Worm (Caenorhabditis elegans): ENCODE results near the gene tsen-2.
A peak's percentile ranks its signal among the peaks of the same experiment; 100 is the strongest.

Gene tsen-2

ce11 chrIII:11920187-11920785 lies 22.2 kb upstream of the tsen-2 start, which contains the start of the genes ccf-1 and trap-4 (continued):
- TF ChIP-seq ceh-8 (GFP tag; optimal IDR thresholded peaks at IDR 0.05): no peak
- TF ChIP-seq aly-2 (tag; optimal IDR thresholded peaks at IDR 0.05): peak; percentile 7
- peak in 2 of 6 experiments; percentile 26 to 48 for TF ChIP-seq elt-3 (tag; optimal IDR thresholded peaks at IDR 0.05)
- no peak for TF ChIP-seq ztf-11 (tag; optimal IDR thresholded peaks at IDR 0.05)
- TF ChIP-seq nhr-90 (tag; optimal IDR thresholded peaks at IDR 0.05; ENCODE audit: poor library complexity): peak; percentile 20

ce11 chrIII:11918247-11918769 lies 20.2 kb upstream of the tsen-2 start, which contains the start of gene znf-593:
Gene znf-593, minus strand, starts transcription at chrIII:11918719.
- TF ChIP-seq lsy-2 (tag; optimal IDR thresholded peaks at IDR 0.05): no peak
- TF ChIP-seq lin-13 (GFP tag; optimal IDR thresholded peaks at IDR 0.05): no peak
- no peak for TF ChIP-seq lin-14 (GFP tag; optimal IDR thresholded peaks at IDR 0.05)
- TF ChIP-seq C16A3.4 (tag; optimal IDR thresholded peaks at IDR 0.05): no peak
- no peak for TF ChIP-seq ceh-8 (GFP tag; optimal IDR thresholded peaks at IDR 0.05)
- TF ChIP-seq nhr-28 (tag; optimal IDR thresholded peaks at IDR 0.05): no peak
- no peak for TF ChIP-seq skn-1 (tag; optimal IDR thresholded peaks at IDR 0.05)
- no peak for TF ChIP-seq alr-1 (tag; optimal IDR thresholded peaks at IDR 0.05; ENCODE audit: borderline replicate concordance)
- TF ChIP-seq snu-23 (GFP tag; optimal IDR thresholded peaks at IDR 0.05): no peak
- no peak for TF ChIP-seq unc-86 (tag; optimal IDR thresholded peaks at IDR 0.05)
- TF ChIP-seq nhr-47 (tag; optimal IDR thresholded peaks at IDR 0.05): no peak
- TF ChIP-seq nhr-76 (tag; optimal IDR thresholded peaks at IDR 0.05): no peak
- no peak for TF ChIP-seq C34B4.2 (tag; optimal IDR thresholded peaks at IDR 0.05)
- no peak for TF ChIP-seq elt-3 (tag; optimal IDR thresholded peaks at IDR 0.05)
- TF ChIP-seq fkh-4 (tag; optimal IDR thresholded peaks at IDR 0.05; ENCODE audit: borderline replicate concordance): no peak
- peak; percentile 50 for TF ChIP-seq nhr-85 (tag)
- TF ChIP-seq F16B12.6 (tag; optimal IDR thresholded peaks at IDR 0.05): no peak
- no peak for TF ChIP-seq pqm-1 (tag; optimal IDR thresholded peaks at IDR 0.05)
- no peak for TF ChIP-seq grh-1 (GFP tag; IDR thresholded peaks at IDR 0.05)
- no peak for TF ChIP-seq tlp-1 (tag; optimal IDR thresholded peaks at IDR 0.05)
- peak; percentile 2 for TF ChIP-seq irx-1 (tag; optimal IDR thresholded peaks at IDR 0.05)
- no peak for TF ChIP-seq aha-1 (tag; optimal IDR thresholded peaks at IDR 0.05)
- TF ChIP-seq ces-1 (GFP tag; optimal IDR thresholded peaks at IDR 0.05): no peak
- no peak for TF ChIP-seq mep-1 (tag; optimal IDR thresholded peaks at IDR 0.05)
- TF ChIP-seq nhr-237 (tag; optimal IDR thresholded peaks at IDR 0.05): no peak
- no peak for TF ChIP-seq mab-9 (GFP tag; IDR thresholded peaks at IDR 0.05)
- peak; percentile 23 for TF ChIP-seq nhr-90 (tag; optimal IDR thresholded peaks at IDR 0.05; ENCODE audit: poor library complexity)
- no peak for TF ChIP-seq nhr-11 (tag; optimal IDR thresholded peaks at IDR 0.05)
- TF ChIP-seq unc-30 (tag; optimal IDR thresholded peaks at IDR 0.05): no peak
- TF ChIP-seq mdl-1 (tag; optimal IDR thresholded peaks at IDR 0.05): no peak
- no peak for TF ChIP-seq hlh-17 (GFP tag; optimal IDR thresholded peaks at IDR 0.05; ENCODE audit: borderline replicate concordance)
- no peak for TF ChIP-seq nhr-20 (tag; optimal IDR thresholded peaks at IDR 0.05)
- no peak for TF ChIP-seq ets-5 (GFP tag; IDR thresholded peaks at IDR 0.05)
- no peak for TF ChIP-seq unc-130 (tag; optimal IDR thresholded peaks at IDR 0.05)
- no peak for TF ChIP-seq jun-1 (tag; optimal IDR thresholded peaks at IDR 0.05)
- peak; percentile 9 for TF ChIP-seq rnt-1 (tag; optimal IDR thresholded peaks at IDR 0.05)
- no peak for TF ChIP-seq efl-1 (optimal IDR thresholded peaks at IDR 0.05)
- peak in 1 of 2 experiments; percentile 90 for TF ChIP-seq efl-1 (GFP tag; optimal IDR thresholded peaks at IDR 0.05 in 1 of 2)
- TF ChIP-seq dpl-1 (GFP tag; optimal IDR thresholded peaks at IDR 0.05): peak in 1 of 3 experiments; percentile 0
- no peak for TF ChIP-seq ceh-63 (GFP tag; optimal IDR thresholded peaks at IDR 0.05)
- TF ChIP-seq nhr-12 (tag; optimal IDR thresholded peaks at IDR 0.05): no peak
- no peak for TF ChIP-seq hpl-2 (GFP tag; optimal IDR thresholded peaks at IDR 0.05)
- no peak for TF ChIP-seq mef-2 (tag; optimal IDR thresholded peaks at IDR 0.05)
- TF ChIP-seq lin-15B (tag; optimal IDR thresholded peaks at IDR 0.05): no peak
- TF ChIP-seq nhr-84 (tag; optimal IDR thresholded peaks at IDR 0.05): no peak
- no peak for TF ChIP-seq zip-4 (GFP tag; optimal IDR thresholded peaks at IDR 0.05)
- no peak for TF ChIP-seq swsn-7 (tag; optimal IDR thresholded peaks at IDR 0.05)
- no peak for TF ChIP-seq pax-3 (tag; optimal IDR thresholded peaks at IDR 0.05)

Measured in whole organism, L1 larva.